Worm (Caenorhabditis elegans): Measurements from ENCODE around the gene swsn-7.
A peak's percentile ranks its signal among the peaks of the same experiment; 100 is the strongest.

Gene swsn-7

ce11 chrII:8034617-8035016 is 7.1 kb upstream of the swsn-7 start:
- TF ChIP-seq hlh-13 (GFP tag; optimal IDR thresholded peaks at IDR 0.05) (no peak), ets-4 (tag; optimal IDR thresholded peaks at IDR 0.05) (no peak), rnt-1 (tag; optimal IDR thresholded peaks at IDR 0.05) (no peak), ceh-30 (tag; optimal IDR thresholded peaks at IDR 0.05) (no peak), pha-2 (tag; optimal IDR thresholded peaks at IDR 0.05) (no peak), ceh-2 (tag; optimal IDR thresholded peaks at IDR 0.05) (no peak), eyg-1 (tag; optimal IDR thresholded peaks at IDR 0.05) (no peak), ttx-3 (tag; optimal IDR thresholded peaks at IDR 0.05) (no peak), nhr-232 (tag; optimal IDR thresholded peaks at IDR 0.05) (no peak), npax-4 (tag; optimal IDR thresholded peaks at IDR 0.05) (no peak), pag-3 (tag; optimal IDR thresholded peaks at IDR 0.05; ENCODE audit: borderline replicate concordance) (no peak), hlh-30 (tag; optimal IDR thresholded peaks at IDR 0.05; ENCODE audit: insufficient read depth) (no peak), sox-2 (GFP tag; IDR thresholded peaks at IDR 0.05) (no peak), ceh-45 (GFP tag; IDR thresholded peaks at IDR 0.05) (no peak), unc-3 (GFP tag; conservative IDR thresholded peaks at IDR 0.05) (no peak), unc-3 (tag; optimal IDR thresholded peaks at IDR 0.05) (no peak), ztf-16 (tag; optimal IDR thresholded peaks at IDR 0.05) (no peak), tbx-7 (tag; optimal IDR thresholded peaks at IDR 0.05) (no peak), zip-5 (tag; optimal IDR thresholded peaks at IDR 0.05) (no peak)

ce11 chrII:8034008-8034407 is 6.4 kb upstream of the swsn-7 start:
- TF ChIP-seq lin-11 (tag; optimal IDR thresholded peaks at IDR 0.05) (no peak), ceh-31 (tag; optimal IDR thresholded peaks at IDR 0.05) (no peak), pha-2 (tag; optimal IDR thresholded peaks at IDR 0.05) (no peak), fkh-6 (tag; optimal IDR thresholded peaks at IDR 0.05) (no peak), ceh-22 (tag; optimal IDR thresholded peaks at IDR 0.05) (no peak), Y22D7AL.16 (tag; optimal IDR thresholded peaks at IDR 0.05) (no peak)

ce11 chrII:8032657-8033056 is 5.1 kb upstream of the swsn-7 start, which contains the start of gene nrf-6:
Gene nrf-6, minus strand, starts transcription at chrII:8032708.
- TF ChIP-seq elt-2 (tag; optimal IDR thresholded peaks at IDR 0.05) (peak; percentile 80), ceh-14 (tag; optimal IDR thresholded peaks at IDR 0.05) (no peak)

- no peak for TF ChIP-seq npax-4 (tag; optimal IDR thresholded peaks at IDR 0.05)
- TF ChIP-seq ceh-6 (GFP tag; optimal IDR thresholded peaks at IDR 0.05), result no peak
- TF ChIP-seq pax-1 (tag; optimal IDR thresholded peaks at IDR 0.05), result no peak
- TF ChIP-seq fax-1 (tag; optimal IDR thresholded peaks at IDR 0.05), result no peak
Observed at ce11 chrII:8028730-8029129, 1.2 kb upstream of the swsn-7 start.

ce11 chrII:8028246-8028694 is 707 bp upstream of the swsn-7 start:
- TF ChIP-seq tbx-7 (tag; optimal IDR thresholded peaks at IDR 0.05), result no peak
- peak; percentile 51 for TF ChIP-seq ceh-6 (GFP tag; optimal IDR thresholded peaks at IDR 0.05)
- no peak for TF ChIP-seq ahr-1 (tag; optimal IDR thresholded peaks at IDR 0.05)
- TF ChIP-seq nhr-232 (tag; optimal IDR thresholded peaks at IDR 0.05), result no peak
- no peak for TF ChIP-seq ceh-24 (tag; optimal IDR thresholded peaks at IDR 0.05)
- peak; percentile 29 for TF ChIP-seq unc-86 (tag; optimal IDR thresholded peaks at IDR 0.05)
- peak; percentile 52 for TF ChIP-seq fkh-6 (tag; optimal IDR thresholded peaks at IDR 0.05)
- peak; percentile 40 for TF ChIP-seq sox-4 (tag; optimal IDR thresholded peaks at IDR 0.05)
- TF ChIP-seq pha-2 (tag; optimal IDR thresholded peaks at IDR 0.05), result no peak
- TF ChIP-seq elt-4 (tag; optimal IDR thresholded peaks at IDR 0.05), result no peak
- TF ChIP-seq ttx-3 (tag; optimal IDR thresholded peaks at IDR 0.05), result no peak
- TF ChIP-seq zip-5 (tag; optimal IDR thresholded peaks at IDR 0.05), result no peak
- TF ChIP-seq odd-2 (tag; optimal IDR thresholded peaks at IDR 0.05), result no peak
- TF ChIP-seq che-1 (tag; optimal IDR thresholded peaks at IDR 0.05), result peak; percentile 52
- TF ChIP-seq ama-1 (optimal IDR thresholded peaks at IDR 0.05), result no peak
- TF ChIP-seq pat-9 (tag; optimal IDR thresholded peaks at IDR 0.05), result peak; percentile 54
- TF ChIP-seq pag-3 (tag; optimal IDR thresholded peaks at IDR 0.05; ENCODE audit: borderline replicate concordance), result peak; percentile 32
- peak; percentile 94 for TF ChIP-seq ceh-34 (tag; optimal IDR thresholded peaks at IDR 0.05)
- TF ChIP-seq fax-1 (tag; optimal IDR thresholded peaks at IDR 0.05), result peak; percentile 9
- TF ChIP-seq ztf-16 (tag; optimal IDR thresholded peaks at IDR 0.05), result no peak
- peak; percentile 63 for TF ChIP-seq unc-55 (GFP tag; optimal IDR thresholded peaks at IDR 0.05)
- TF ChIP-seq ceh-18 (tag; optimal IDR thresholded peaks at IDR 0.05), result peak; percentile 90
- no peak for TF ChIP-seq hlh-13 (GFP tag; optimal IDR thresholded peaks at IDR 0.05)
- peak; percentile 60 for TF ChIP-seq C08G9.2 (tag; optimal IDR thresholded peaks at IDR 0.05)
- peak; percentile 61 for TF ChIP-seq ceh-48 (tag; optimal IDR thresholded peaks at IDR 0.05)
- TF ChIP-seq nfya-1 (tag; optimal IDR thresholded peaks at IDR 0.05), result peak; percentile 90
- peak; percentile 82 for TF ChIP-seq ceh-19 (GFP tag; optimal IDR thresholded peaks at IDR 0.05)
- TF ChIP-seq ceh-30 (tag; optimal IDR thresholded peaks at IDR 0.05), result no peak
- peak; percentile 14 for TF ChIP-seq npax-4 (tag; optimal IDR thresholded peaks at IDR 0.05)
- peak; percentile 39 for TF ChIP-seq eyg-1 (tag; optimal IDR thresholded peaks at IDR 0.05)
